Worm (Caenorhabditis elegans) whole organism, L3 larva: ENCODE results near the gene fipr-14.

Experiments used
- R02D3.7 ChIP-seq: fragments of 150-350 bp; optimal IDR thresholded peaks from 2 replicates; lab custom pipeline; 2014; ENCODE audit warnings: missing biosample characterization, missing genetic modification characterization
- ceh-82 ChIP-seq: fragments of 150-350 bp; optimal IDR thresholded peaks from 2 replicates; lab custom pipeline; 2014; ENCODE audit warnings: missing biosample characterization, missing genetic modification characterization
- lin-39 ChIP-seq: fragments of 150-350 bp; optimal IDR thresholded peaks from 2 replicates; lab custom pipeline; 2018; ENCODE audit warnings: missing biosample characterization, missing genetic modification reagents, missing genetic modification characterization
- nhr-237 ChIP-seq: fragments of 150-350 bp; optimal IDR thresholded peaks from 2 replicates; lab custom pipeline; 2014; ENCODE audit warnings: missing biosample characterization, missing genetic modification characterization

ce11 chrIV:10868629-10869251 is 8.2 kb upstream of the fipr-14 start, which contains the start of gene F13E9.11:
- TF ChIP-seq ceh-82 (tag; lab: Kevin White, UChicago) (no peak), nhr-237 (tag; lab: Kevin White, UChicago) (no peak), lin-39 (tag; lab: Kevin White, UChicago) (no peak), R02D3.7 (no peak)
